Worm (Caenorhabditis elegans) whole organism, young adult: ENCODE measurements around the gene mrpl-22.

Source experiments
- F22D6.2 ChIP-seq: sonication (generic microtip); optimal IDR thresholded peaks from 2 replicates; lab custom pipeline; 2016; ENCODE audit warnings: mild to moderate bottlenecking, missing genetic modification characterization, missing compliant biosample characterization
- F33H1.4 ChIP-seq: fragments of 200-800 bp; sonication (Bioruptor generic); IDR thresholded peaks from 2 replicates; pipeline ENCODE4 v1.3.6; 2022; ENCODE audit warnings: missing genetic modification reagents, missing genetic modification characterization, missing compliant biosample characterization
- F37B4.10 ChIP-seq: fragments of 200-800 bp; sonication (Bioruptor generic); IDR thresholded peaks from 2 replicates; pipeline ENCODE4 v1.3.6; 2022; ENCODE audit warnings: missing genetic modification characterization, missing compliant biosample characterization
- F57A8.1 ChIP-seq: fragments of 200-800 bp; sonication (Bioruptor generic); optimal IDR thresholded peaks from 2 replicates; lab custom pipeline; 2018; ENCODE audit warnings: mild to moderate bottlenecking, missing genetic modification characterization, moderate library complexity, missing compliant biosample characterization
- K12H6.12 ChIP-seq: fragments of 200-800 bp; sonication (Bioruptor generic); optimal IDR thresholded peaks from 2 replicates; lab custom pipeline; 2018; ENCODE audit warnings: mild to moderate bottlenecking, missing genetic modification characterization, missing compliant biosample characterization
- T26A5.8 ChIP-seq: sonication (generic microtip); optimal IDR thresholded peaks from 2 replicates; lab custom pipeline; 2016; ENCODE audit warnings: missing genetic modification characterization, missing compliant biosample characterization
- Y53F4B.3 ChIP-seq: fragments of 200-800 bp; sonication (Bioruptor generic); IDR thresholded peaks from 2 replicates; pipeline ENCODE4 v1.3.6; 2022; ENCODE audit warnings: missing genetic modification reagents, missing genetic modification characterization, missing compliant biosample characterization
- Y56A3A.18 ChIP-seq: fragments of 200-800 bp; sonication (Bioruptor generic); IDR thresholded peaks from 2 replicates; pipeline ENCODE4 v1.3.6; 2022; ENCODE audit warnings: missing genetic modification reagents, missing genetic modification characterization, missing compliant biosample characterization
- Y95B8A.8 ChIP-seq: fragments of 200-800 bp; sonication (Bioruptor generic); IDR thresholded peaks from 2 replicates; pipeline ENCODE4 v1.3.6; 2022; ENCODE audit warnings: missing genetic modification reagents, missing genetic modification characterization, missing compliant biosample characterization
- akir-1 ChIP-seq: fragments of 200-800 bp; sonication (Bioruptor generic); optimal IDR thresholded peaks from 2 replicates; lab custom pipeline; 2018; ENCODE audit warnings: mild to moderate bottlenecking, missing genetic modification characterization, moderate library complexity, missing compliant biosample characterization
- ama-1 ChIP-seq, 3 experiments: fragments of 150-350 bp in 1 of 3; sonication (generic microtip) in 2 of 3; optimal IDR thresholded peaks; 2 replicates each; lab custom pipeline; 2014 to 2018; ENCODE audit warnings: missing biosample characterization in 2 of 3, missing genetic modification characterization in 2 of 3, missing genetic modification reagents in 2 of 3
- atf-7 ChIP-seq: sonication (generic microtip); optimal IDR thresholded peaks from 2 replicates; lab custom pipeline; 2017; ENCODE audit warnings: mild to moderate bottlenecking, missing genetic modification characterization, missing compliant biosample characterization
- bed-2 ChIP-seq: fragments of 200-800 bp; sonication (Bioruptor generic); IDR thresholded peaks from 2 replicates; pipeline ENCODE4 v1.3.6; 2022; ENCODE audit warnings: missing genetic modification reagents, missing genetic modification characterization, missing compliant biosample characterization
- ccch-3 ChIP-seq: fragments of 200-800 bp; sonication (Bioruptor generic); optimal IDR thresholded peaks from 2 replicates; lab custom pipeline; 2018; ENCODE audit warnings: mild to moderate bottlenecking, missing genetic modification characterization, missing compliant biosample characterization
- ceh-40 ChIP-seq: fragments of 200-800 bp; sonication (Bioruptor generic); IDR thresholded peaks from 2 replicates; pipeline ENCODE4 v1.3.6; 2022; ENCODE audit warnings: missing genetic modification characterization, missing compliant biosample characterization
- ceh-58 ChIP-seq: fragments of 200-800 bp; sonication (Bioruptor generic); IDR thresholded peaks from 2 replicates; pipeline ENCODE4 v1.3.6; 2022; ENCODE audit warnings: missing genetic modification characterization, missing compliant biosample characterization
- ceh-79 ChIP-seq: sonication (generic microtip); optimal IDR thresholded peaks from 2 replicates; lab custom pipeline; 2017; ENCODE audit warnings: mild to moderate bottlenecking, missing genetic modification characterization, missing compliant biosample characterization
- die-1 ChIP-seq: sonication (generic microtip); optimal IDR thresholded peaks from 2 replicates; lab custom pipeline; 2016; ENCODE audit warnings: missing genotype, mild to moderate bottlenecking, missing genetic modification characterization, missing compliant biosample characterization
- dox-1 ChIP-seq: fragments of 200-800 bp; sonication (Bioruptor generic); IDR thresholded peaks from 2 replicates; pipeline ENCODE4 v1.3.6; 2022; ENCODE audit warnings: missing genetic modification reagents, missing genetic modification characterization, missing compliant biosample characterization
- fkh-3 ChIP-seq: sonication (generic microtip); optimal IDR thresholded peaks from 2 replicates; lab custom pipeline; 2016; ENCODE audit warnings: mild to moderate bottlenecking, missing genetic modification characterization, missing compliant biosample characterization
- lag-1 ChIP-seq: fragments of 200-800 bp; sonication (Bioruptor generic); IDR thresholded peaks from 2 replicates; pipeline ENCODE4 v1.3.6; 2022; ENCODE audit warnings: missing genetic modification reagents, missing genetic modification characterization, missing compliant biosample characterization
- let-526 ChIP-seq: fragments of 200-800 bp; sonication (Bioruptor generic); IDR thresholded peaks from 2 replicates; pipeline ENCODE4 v1.3.6; 2022; ENCODE audit warnings: missing genetic modification reagents, missing genetic modification characterization, missing compliant biosample characterization
- lin-26 ChIP-seq: fragments of 200-800 bp; sonication (Bioruptor generic); IDR thresholded peaks from 2 replicates; pipeline ENCODE4 v1.3.6; 2022; ENCODE audit warnings: missing genetic modification reagents, missing genetic modification characterization, missing compliant biosample characterization
- lsy-27 ChIP-seq: sonication (generic microtip); optimal IDR thresholded peaks from 2 replicates; lab custom pipeline; 2017; ENCODE audit warnings: missing genetic modification characterization, mild to moderate bottlenecking, missing compliant biosample characterization, antibody characterized with exemption, missing genotype, borderline replicate concordance; ENCODE audit not compliant: insufficient read depth
- madf-3 ChIP-seq: fragments of 200-800 bp; sonication (Bioruptor generic); IDR thresholded peaks from 2 replicates; pipeline ENCODE4 v1.3.6; 2022; ENCODE audit warnings: missing genetic modification reagents, missing genetic modification characterization, missing compliant biosample characterization
- mes-4 ChIP-seq: sonication (generic microtip); optimal IDR thresholded peaks from 2 replicates; lab custom pipeline; 2016; ENCODE audit warnings: missing genotype, missing genetic modification characterization, missing compliant biosample characterization
- nhr-120 ChIP-seq: fragments of 200-800 bp; sonication (Bioruptor generic); IDR thresholded peaks from 2 replicates; pipeline ENCODE4 v1.3.6; 2022; ENCODE audit warnings: missing genetic modification characterization, missing compliant biosample characterization
- nhr-179 ChIP-seq: sonication (generic microtip); optimal IDR thresholded peaks from 2 replicates; lab custom pipeline; 2016; ENCODE audit warnings: mild to moderate bottlenecking, missing genetic modification characterization, missing compliant biosample characterization
- nhr-27 ChIP-seq: fragments of 200-800 bp; sonication (Bioruptor generic); optimal IDR thresholded peaks from 2 replicates; lab custom pipeline; 2018; ENCODE audit warnings: mild to moderate bottlenecking, missing genetic modification characterization, moderate library complexity, missing compliant biosample characterization
- pbrm-1 ChIP-seq: fragments of 200-800 bp; sonication (Bioruptor generic); IDR thresholded peaks from 2 replicates; pipeline ENCODE4 v1.3.6; 2022; ENCODE audit warnings: missing genetic modification reagents, missing genetic modification characterization, missing compliant biosample characterization
- snpc-1.1 ChIP-seq: sonication (generic microtip); optimal IDR thresholded peaks from 2 replicates; lab custom pipeline; 2017; ENCODE audit warnings: missing genetic modification characterization, mild to moderate bottlenecking, missing compliant biosample characterization, antibody characterized with exemption, moderate library complexity, missing genotype, missing genetic modification reagents; ENCODE audit not compliant: insufficient read depth
- snpc-1.3 ChIP-seq: sonication (generic microtip); optimal IDR thresholded peaks from 2 replicates; lab custom pipeline; 2017; ENCODE audit warnings: missing genetic modification characterization, mild to moderate bottlenecking, missing compliant biosample characterization, antibody characterized with exemption, moderate library complexity, missing genotype, missing genetic modification reagents; ENCODE audit not compliant: insufficient read depth
- snpc-3.4 ChIP-seq: sonication (generic microtip); optimal IDR thresholded peaks from 2 replicates; lab custom pipeline; 2017; ENCODE audit warnings: missing genetic modification characterization, mild to moderate bottlenecking, missing compliant biosample characterization, antibody characterized with exemption, moderate library complexity, missing genotype, missing genetic modification reagents
- sptf-2 ChIP-seq: fragments of 200-800 bp; sonication (Bioruptor generic); optimal IDR thresholded peaks from 2 replicates; lab custom pipeline; 2018; ENCODE audit warnings: mild to moderate bottlenecking, missing genetic modification characterization, missing compliant biosample characterization
- tbp1 ChIP-seq: fragments of 200-800 bp; sonication (Bioruptor generic); optimal IDR thresholded peaks from 2 replicates; lab custom pipeline; 2018; ENCODE audit warnings: mild to moderate bottlenecking, missing genetic modification characterization, missing compliant biosample characterization
- unc-62 ChIP-seq: fragments of 150-350 bp; optimal IDR thresholded peaks from 2 replicates; lab custom pipeline; 2014; ENCODE audit warnings: missing biosample characterization, missing genetic modification reagents, missing genetic modification characterization
- zim-3 ChIP-seq: sonication (generic microtip); optimal IDR thresholded peaks from 2 replicates; lab custom pipeline; 2017; ENCODE audit warnings: mild to moderate bottlenecking, missing genetic modification characterization, moderate library complexity, missing compliant biosample characterization
- ztf-18 ChIP-seq: sonication (generic microtip); optimal IDR thresholded peaks from 2 replicates; lab custom pipeline; 2016; ENCODE audit warnings: missing genotype, mild to moderate bottlenecking, missing genetic modification characterization, missing compliant biosample characterization
- ztf-26 ChIP-seq: sonication (generic microtip); optimal IDR thresholded peaks from 2 replicates; lab custom pipeline; 2017; ENCODE audit warnings: missing genetic modification characterization, missing compliant biosample characterization
- ztf-3 ChIP-seq: fragments of 200-800 bp; sonication (Bioruptor generic); optimal IDR thresholded peaks from 2 replicates; lab custom pipeline; 2018; ENCODE audit warnings: mild to moderate bottlenecking, missing genetic modification characterization, missing compliant biosample characterization

The mrpl-22 gene

DNA sequence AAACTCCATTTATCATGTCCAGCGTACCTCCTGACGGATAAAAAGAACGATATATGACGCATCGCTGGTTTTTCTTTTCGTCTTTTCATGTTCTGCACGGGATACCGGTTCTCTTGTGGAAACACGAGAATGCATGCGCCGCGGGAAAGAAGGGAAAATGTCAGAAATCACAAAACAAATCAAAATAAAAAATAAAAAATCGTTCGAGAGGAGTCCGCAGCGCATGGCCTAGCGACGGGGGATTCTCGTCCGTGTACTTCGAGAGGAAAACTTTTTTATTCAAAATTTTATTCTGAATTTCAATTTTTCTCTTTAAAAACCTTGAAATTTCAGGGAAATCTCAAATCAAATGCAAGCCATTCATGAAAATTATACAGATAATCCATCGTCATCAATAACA, 5.9 kb downstream of the mrpl-22 start, which contains the start of the genes lron-10 and hpr-9 (continued):
- peak; percentile 72 for TF ChIP-seq F22D6.2 (tag; lab: Kevin White, UChicago)
- peak; percentile 54 for TF ChIP-seq tbp1 (GFP tag; lab: Kevin White, UChicago)
- TF ChIP-seq bed-2, result peak; percentile 82; the same call in 1 of the 2 replicates
- TF ChIP-seq mes-4 (tag; lab: Kevin White, UChicago), result no peak
- peak; percentile 48; the same call in 1 of the 2 replicates for TF ChIP-seq Y95B8A.8
- peak; percentile 59; the same call in 1 of the 2 replicates for TF ChIP-seq pbrm-1 (GFP tag; lab: Robert Waterston, UW)
- TF ChIP-seq snpc-3.4 (tag; lab: Kevin White, UChicago), result peak; percentile 40
- TF ChIP-seq nhr-27 (tag; lab: Kevin White, UChicago), result peak; percentile 45
- TF ChIP-seq sptf-2, result no peak
- peak; percentile 1 for TF ChIP-seq die-1 (tag; lab: Kevin White, UChicago)
- TF ChIP-seq ztf-26, result peak; percentile 74
- no peak; the same call in 1 of the 2 replicates for TF ChIP-seq dox-1
- TF ChIP-seq ccch-3 (GFP tag; lab: Kevin White, UChicago), result peak; percentile 6
- TF ChIP-seq nhr-179 (tag; lab: Kevin White, UChicago), result no peak
- TF ChIP-seq Y56A3A.18 (GFP tag; lab: Robert Waterston, UW), result no peak
- 0 out of 2 replicates have a peak, but pooled peaks have one; percentile 61 for TF ChIP-seq madf-3 (GFP tag; lab: Robert Waterston, UW)
- no peak for TF ChIP-seq ceh-40 (GFP tag; lab: Robert Waterston, UW)
- peak; percentile 67 for TF ChIP-seq F33H1.4
- no peak for TF ChIP-seq ceh-79 (tag; lab: Kevin White, UChicago)
- TF ChIP-seq fkh-3 (tag; lab: Kevin White, UChicago), result no peak
- TF ChIP-seq ama-1 (optimal IDR thresholded peaks at IDR 0.05; lab: Kevin White, UChicago), result no peak
- TF ChIP-seq ama-1 (GFP tag; optimal IDR thresholded peaks at IDR 0.05; lab: Kevin White, UChicago), result no peak
- TF ChIP-seq Y53F4B.3 (GFP tag; lab: Robert Waterston, UW), result no peak
- no peak for TF ChIP-seq unc-62 (GFP tag; lab: Kevin White, UChicago)
- TF ChIP-seq snpc-1.3 (tag; lab: Kevin White, UChicago), result peak; percentile 44
- no peak for TF ChIP-seq akir-1 (GFP tag; lab: Kevin White, UChicago)
- no peak for TF ChIP-seq F37B4.10 (GFP tag; lab: Robert Waterston, UW)
- no peak for TF ChIP-seq lsy-27 (tag; lab: Kevin White, UChicago)
- TF ChIP-seq let-526, result peak; percentile 48; the same call in 1 of the 2 replicates
- peak; percentile 3 for TF ChIP-seq atf-7 (tag; lab: Kevin White, UChicago)
- no peak for TF ChIP-seq F57A8.1
- TF ChIP-seq zim-3, result peak; percentile 53
- no peak for TF ChIP-seq ceh-58 (GFP tag; lab: Robert Waterston, UW)
- no peak for TF ChIP-seq snpc-1.1 (tag; lab: Kevin White, UChicago)
- TF ChIP-seq lin-26 (GFP tag; lab: Robert Waterston, UW), result peak; percentile 53; the same call in 1 of the 2 replicates
- TF ChIP-seq K12H6.12, result peak; percentile 71
- TF ChIP-seq lag-1, result no peak
- peak; percentile 28 for TF ChIP-seq ztf-18 (tag; lab: Kevin White, UChicago)
- no peak for TF ChIP-seq nhr-120 (GFP tag; lab: Robert Waterston, UW)
- TF ChIP-seq ztf-3 (GFP tag; lab: Kevin White, UChicago), result no peak
- TF ChIP-seq T26A5.8 (tag; lab: Kevin White, UChicago), result no peak
